Fruit fly (Drosophila melanogaster): ENCODE measurements around the gene CG11658.
A peak's percentile ranks its signal among the peaks of the same experiment; 100 is the strongest.

Gene CG11658

DNA sequence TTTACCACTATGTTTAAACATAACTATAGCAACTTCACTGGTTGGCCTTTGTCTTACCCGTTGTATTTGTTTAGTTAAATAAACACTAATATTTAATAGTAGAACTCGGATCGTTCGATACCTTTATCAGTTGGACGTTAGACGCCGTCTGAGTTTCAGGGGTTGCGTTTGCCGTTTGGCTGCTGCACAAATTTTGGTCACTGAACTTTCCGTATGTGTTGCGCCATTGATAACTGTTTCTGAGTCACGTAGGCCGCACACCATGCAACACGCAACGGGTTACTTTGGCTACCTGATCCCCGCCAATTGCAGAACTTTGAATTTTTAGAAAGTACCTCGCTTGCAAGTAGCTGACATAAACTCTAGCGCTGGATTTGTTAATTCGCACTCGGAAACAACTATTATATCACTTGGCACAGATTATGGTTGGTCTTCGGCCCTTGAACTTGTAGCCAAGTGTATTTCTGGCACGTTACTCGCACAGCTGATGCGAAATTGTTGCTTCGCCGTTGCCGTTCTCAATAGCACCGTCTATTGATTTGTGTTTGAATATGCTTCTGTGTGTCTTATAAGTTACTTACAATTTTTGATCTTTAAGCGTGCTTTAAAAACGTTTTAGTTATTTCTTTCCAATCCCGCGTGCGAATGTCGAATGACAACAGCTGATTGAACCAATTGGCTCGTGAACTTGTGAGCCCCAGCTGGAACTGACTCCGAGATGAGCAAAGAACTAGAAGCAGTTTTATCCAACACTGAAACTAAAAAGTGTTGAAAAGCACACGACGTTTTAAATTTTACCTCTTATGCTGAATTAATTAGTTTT, 11.8 kb downstream of the CG11658 start, which contains the start of gene Dph1:
TSS of gene Dph1 (minus strand) at position 670 of the 823 bp plus-strand sequence.
- no peak for TF ChIP-seq lola (GFP tag; optimal IDR thresholded peaks at IDR 0.05)
- TF ChIP-seq brk (GFP tag; optimal IDR thresholded peaks at IDR 0.05): peak; percentile 61
- peak; percentile 74 for TF ChIP-seq woc (GFP tag; optimal IDR thresholded peaks at IDR 0.05)
- TF ChIP-seq dsf (GFP tag; optimal IDR thresholded peaks at IDR 0.05; ENCODE audit: borderline replicate concordance): no peak
- peak; percentile 70 for TF ChIP-seq CG32264 (GFP tag; optimal IDR thresholded peaks at IDR 0.05)
- TF ChIP-seq OdsH (GFP tag; optimal IDR thresholded peaks at IDR 0.05): peak; percentile 84
- peak; percentile 81 for TF ChIP-seq Sp1 (GFP tag; optimal IDR thresholded peaks at IDR 0.05)
- no peak for TF ChIP-seq Dif (GFP tag; optimal IDR thresholded peaks at IDR 0.05; ENCODE audit: partially characterized antibody)
- no peak for TF ChIP-seq Mio (GFP tag; optimal IDR thresholded peaks at IDR 0.05)
- peak; percentile 90 for TF ChIP-seq br (GFP tag; optimal IDR thresholded peaks at IDR 0.05)
- no peak for TF ChIP-seq jim (GFP tag; optimal IDR thresholded peaks at IDR 0.05)
- TF ChIP-seq CG9705 (GFP tag; optimal IDR thresholded peaks at IDR 0.05): no peak
- TF ChIP-seq HLH106 (tag; optimal IDR thresholded peaks at IDR 0.05): peak; percentile 76
- TF ChIP-seq Rel (GFP tag; optimal IDR thresholded peaks at IDR 0.05): peak; percentile 58
- TF ChIP-seq Rel (tag; optimal IDR thresholded peaks at IDR 0.05): peak; percentile 39
- TF ChIP-seq rgr (GFP tag; optimal IDR thresholded peaks at IDR 0.05): peak; percentile 91
- TF ChIP-seq psq (GFP tag; optimal IDR thresholded peaks at IDR 0.05): peak; percentile 77
- TF ChIP-seq Myc (optimal IDR thresholded peaks at IDR 0.05): peak; percentile 42
- no peak for TF ChIP-seq Abd-B (GFP tag; optimal IDR thresholded peaks at IDR 0.05)
- peak; percentile 48 for TF ChIP-seq Hnf4 (GFP tag; optimal IDR thresholded peaks at IDR 0.05)
- TF ChIP-seq Hr83 (GFP tag; optimal IDR thresholded peaks at IDR 0.05; ENCODE audit: poor library complexity, severe bottlenecking): peak; percentile 62
- no peak for TF ChIP-seq pan (optimal IDR thresholded peaks at IDR 0.05)
- TF ChIP-seq Hr78 (GFP tag; optimal IDR thresholded peaks at IDR 0.05): no peak
- TF ChIP-seq usp (GFP tag; optimal IDR thresholded peaks at IDR 0.05): no peak
- TF ChIP-seq dmrt93B (GFP tag; optimal IDR thresholded peaks at IDR 0.05): peak; percentile 82
- TF ChIP-seq N (GFP tag; optimal IDR thresholded peaks at IDR 0.05): no peak
- TF ChIP-seq ey (GFP tag; optimal IDR thresholded peaks at IDR 0.05): peak; percentile 88
- peak in 1 of 2 experiments; percentile 91 for TF ChIP-seq foxo (GFP tag; optimal IDR thresholded peaks at IDR 0.05)
- peak; percentile 7 for TF ChIP-seq sage (GFP tag; optimal IDR thresholded peaks at IDR 0.05)
- TF ChIP-seq Jra (GFP tag; optimal IDR thresholded peaks at IDR 0.05): peak; percentile 69
- peak; percentile 90 for TF ChIP-seq fru (GFP tag; optimal IDR thresholded peaks at IDR 0.05)
- TF ChIP-seq CrebA (GFP tag; optimal IDR thresholded peaks at IDR 0.05; ENCODE audit: borderline replicate concordance): no peak
- TF ChIP-seq sv (GFP tag; optimal IDR thresholded peaks at IDR 0.05): peak; percentile 62
- TF ChIP-seq GATAd (GFP tag; optimal IDR thresholded peaks at IDR 0.05): no peak
- no peak for TF ChIP-seq Vsx2 (GFP tag; optimal IDR thresholded peaks at IDR 0.05; ENCODE audit: partially characterized antibody)
- no peak for TF ChIP-seq Dfd (GFP tag; optimal IDR thresholded peaks at IDR 0.05)
- TF ChIP-seq dl (GFP tag; optimal IDR thresholded peaks at IDR 0.05; ENCODE audit: insufficient read depth in 1 of 2, partially characterized antibody in 2 of 2): no peak
- peak; percentile 88 for TF ChIP-seq h (GFP tag; optimal IDR thresholded peaks at IDR 0.05)
- no peak for TF ChIP-seq tai (GFP tag; optimal IDR thresholded peaks at IDR 0.05)

DNA sequence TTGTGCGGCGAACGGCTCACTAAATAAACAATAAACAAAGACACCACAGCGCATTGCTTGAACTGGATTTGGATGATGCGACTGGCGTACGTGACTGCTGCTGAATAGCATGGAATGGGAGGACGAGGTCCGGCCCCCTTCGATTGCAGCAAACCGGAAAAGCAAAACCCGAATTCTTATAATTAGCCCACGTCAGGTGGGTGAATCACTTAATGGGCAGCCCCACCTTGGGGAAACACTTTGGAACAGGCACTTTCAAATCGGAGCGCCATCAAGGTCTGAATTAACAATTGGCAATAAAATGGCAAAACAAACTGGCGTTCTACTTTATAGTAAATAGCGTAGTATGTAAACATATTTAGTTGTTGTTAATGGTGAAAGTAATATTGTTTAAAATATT, 12.5 kb downstream of the CG11658 start:
- TF ChIP-seq N (GFP tag; optimal IDR thresholded peaks at IDR 0.05) (no peak), Rel (GFP tag; optimal IDR thresholded peaks at IDR 0.05) (no peak), Rel (tag; optimal IDR thresholded peaks at IDR 0.05) (peak; percentile 88), tai (GFP tag; optimal IDR thresholded peaks at IDR 0.05) (no peak), HLH106 (tag; optimal IDR thresholded peaks at IDR 0.05) (no peak), Vsx2 (GFP tag; optimal IDR thresholded peaks at IDR 0.05; ENCODE audit: partially characterized antibody) (peak; percentile 77), CrebA (GFP tag; optimal IDR thresholded peaks at IDR 0.05; ENCODE audit: borderline replicate concordance) (no peak), GATAd (GFP tag; optimal IDR thresholded peaks at IDR 0.05) (no peak)

Measured in whole organism, wandering third instar larva.